Worm (Caenorhabditis elegans) whole organism, L3 larva: ENCODE measurements around the gene inx-7.

Experiments used
- R02D3.7 ChIP-seq: fragments of 150-350 bp; optimal IDR thresholded peaks from 2 replicates; lab custom pipeline; 2014; ENCODE audit warnings: missing biosample characterization, missing genetic modification characterization
- ZK546.5 ChIP-seq: sonication (generic microtip); optimal IDR thresholded peaks from 2 replicates; lab custom pipeline; 2017; ENCODE audit warnings: missing biosample characterization, missing genetic modification characterization
- aly-2 ChIP-seq: fragments of 150-350 bp; optimal IDR thresholded peaks from 2 replicates; lab custom pipeline; 2014; ENCODE audit warnings: missing biosample characterization, missing genetic modification characterization
- ama-1 ChIP-seq: fragments of 150-350 bp; optimal IDR thresholded peaks from 2 replicates; lab custom pipeline; 2018
- ceh-28 ChIP-seq: fragments of 150-350 bp; optimal IDR thresholded peaks from 2 replicates; lab custom pipeline; 2014; ENCODE audit warnings: missing biosample characterization, missing genetic modification reagents, missing genetic modification characterization
- ceh-82 ChIP-seq: fragments of 150-350 bp; optimal IDR thresholded peaks from 2 replicates; lab custom pipeline; 2014; ENCODE audit warnings: missing biosample characterization, missing genetic modification characterization
- ceh-9 ChIP-seq: sonication (generic microtip); optimal IDR thresholded peaks from 2 replicates; lab custom pipeline; 2018; ENCODE audit warnings: missing biosample characterization, missing genetic modification characterization
- daf-12 ChIP-seq: fragments of 150-350 bp; optimal IDR thresholded peaks from 2 replicates; lab custom pipeline; 2014; ENCODE audit warnings: missing biosample characterization, missing genetic modification reagents, missing genetic modification characterization
- egl-27 ChIP-seq: sonication (generic microtip); optimal IDR thresholded peaks from 4 replicates; lab custom pipeline; 2017; ENCODE audit warnings: missing biosample characterization, missing genetic modification reagents, missing genetic modification characterization
- egl-5 ChIP-seq: fragments of 150-350 bp; optimal IDR thresholded peaks from 2 replicates; lab custom pipeline; 2017; ENCODE audit warnings: missing biosample characterization, missing genetic modification reagents, missing genetic modification characterization, inconsistent platforms
- elt-1 ChIP-seq: fragments of 150-350 bp; optimal IDR thresholded peaks from 2 replicates; lab custom pipeline; 2014; ENCODE audit warnings: missing biosample characterization, missing genetic modification characterization
- elt-2 ChIP-seq: sonication (generic microtip); optimal IDR thresholded peaks from 2 replicates; lab custom pipeline; 2016; ENCODE audit warnings: missing genetic modification reagents, mild to moderate bottlenecking, missing genetic modification characterization, missing compliant biosample characterization
- elt-3 ChIP-seq, 3 experiments: fragments of 150-350 bp in 1 of 3; sonication (generic microtip) in 2 of 3; optimal IDR thresholded peaks; 2 replicates in 2 of 3; 4 replicates in 1 of 3; lab custom pipeline; 2014 to 2017; ENCODE audit warnings: missing biosample characterization in 3 of 3, missing genetic modification characterization in 3 of 3
- eor-1 ChIP-seq, 2 experiments: fragments of 150-350 bp; optimal IDR thresholded peaks; 2 replicates each; lab custom pipeline; 2014 to 2018; ENCODE audit warnings: missing biosample characterization in 2 of 2, missing genetic modification characterization in 2 of 2
- fkh-10 ChIP-seq: sonication (generic microtip); optimal IDR thresholded peaks from 2 replicates; lab custom pipeline; 2017; ENCODE audit warnings: missing biosample characterization, missing genetic modification reagents, missing genetic modification characterization
- fkh-2 ChIP-seq: fragments of 150-350 bp; optimal IDR thresholded peaks from 2 replicates; lab custom pipeline; 2014; ENCODE audit warnings: missing biosample characterization, missing genetic modification reagents, missing genetic modification characterization
- fos-1 ChIP-seq: fragments of 150-350 bp; optimal IDR thresholded peaks from 2 replicates; lab custom pipeline; 2014; ENCODE audit warnings: missing biosample characterization, missing genetic modification characterization
- hmg-11 ChIP-seq: sonication (generic microtip); optimal IDR thresholded peaks from 2 replicates; lab custom pipeline; 2016; ENCODE audit warnings: missing genetic modification characterization, missing compliant biosample characterization
- jun-1 ChIP-seq: fragments of 150-350 bp; optimal IDR thresholded peaks from 2 replicates; lab custom pipeline; 2014; ENCODE audit warnings: missing biosample characterization, missing genetic modification reagents, missing genetic modification characterization
- lin-39 ChIP-seq: fragments of 150-350 bp; optimal IDR thresholded peaks from 2 replicates; lab custom pipeline; 2018; ENCODE audit warnings: missing biosample characterization, missing genetic modification reagents, missing genetic modification characterization
- lsy-12 ChIP-seq: sonication (generic microtip); optimal IDR thresholded peaks from 2 replicates; lab custom pipeline; 2016; ENCODE audit warnings: mild to moderate bottlenecking, missing genetic modification characterization, missing compliant biosample characterization
- mdl-1 ChIP-seq: fragments of 150-350 bp; optimal IDR thresholded peaks from 2 replicates; lab custom pipeline; 2014; ENCODE audit warnings: missing biosample characterization, missing genetic modification characterization
- mml-1 ChIP-seq: fragments of 150-350 bp; sonication (generic microtip); optimal IDR thresholded peaks from 3 replicates; lab custom pipeline; 2014; ENCODE audit warnings: missing biosample characterization, missing genetic modification characterization
- nfya-1 ChIP-seq: sonication (generic microtip); optimal IDR thresholded peaks from 2 replicates; lab custom pipeline; 2017; ENCODE audit warnings: missing genetic modification characterization, mild to moderate bottlenecking, missing compliant biosample characterization, antibody characterized with exemption, moderate library complexity; ENCODE audit not compliant: insufficient read depth
- nhr-11 ChIP-seq: fragments of 150-350 bp; optimal IDR thresholded peaks from 2 replicates; lab custom pipeline; 2014; ENCODE audit warnings: missing biosample characterization, missing genetic modification characterization
- nhr-12 ChIP-seq: fragments of 150-350 bp; optimal IDR thresholded peaks from 2 replicates; lab custom pipeline; 2014; ENCODE audit warnings: missing biosample characterization, missing genetic modification characterization
- nhr-237 ChIP-seq: fragments of 150-350 bp; optimal IDR thresholded peaks from 2 replicates; lab custom pipeline; 2014; ENCODE audit warnings: missing biosample characterization, missing genetic modification characterization
- nhr-28 ChIP-seq: fragments of 150-350 bp; optimal IDR thresholded peaks from 2 replicates; lab custom pipeline; 2014; ENCODE audit warnings: missing biosample characterization, missing genetic modification characterization
- nhr-43 ChIP-seq: sonication (generic microtip); optimal IDR thresholded peaks from 2 replicates; lab custom pipeline; 2016; ENCODE audit warnings: mild to moderate bottlenecking, missing genetic modification characterization, missing compliant biosample characterization; ENCODE audit not compliant: poor library complexity, severe bottlenecking
- nhr-76 ChIP-seq: fragments of 150-350 bp; sonication (generic microtip); optimal IDR thresholded peaks from 5 replicates; lab custom pipeline; 2014; ENCODE audit warnings: missing biosample characterization, missing genetic modification characterization
- pha-4 ChIP-seq: fragments of 150-350 bp; optimal IDR thresholded peaks from 2 replicates; lab custom pipeline; 2014; ENCODE audit warnings: missing biosample characterization, missing genetic modification reagents, missing genetic modification characterization
- sea-2 ChIP-seq: fragments of 150-350 bp; sonication (generic microtip); optimal IDR thresholded peaks from 4 replicates; lab custom pipeline; 2014; ENCODE audit warnings: missing biosample characterization, missing genetic modification reagents, missing genetic modification characterization
- skn-1 ChIP-seq: fragments of 150-350 bp; optimal IDR thresholded peaks from 2 replicates; lab custom pipeline; 2014; ENCODE audit warnings: missing biosample characterization, missing genetic modification characterization
- snpc-4 ChIP-seq: fragments of 150-350 bp; optimal IDR thresholded peaks from 2 replicates; lab custom pipeline; 2014; ENCODE audit warnings: missing biosample characterization, missing genetic modification characterization
- tbx-2 ChIP-seq: sonication (generic microtip); optimal IDR thresholded peaks from 2 replicates; lab custom pipeline; 2016; ENCODE audit warnings: mild to moderate bottlenecking, missing genetic modification characterization, missing compliant biosample characterization
- unc-39 ChIP-seq: sonication (generic microtip); optimal IDR thresholded peaks from 4 replicates; lab custom pipeline; 2017; ENCODE audit warnings: missing biosample characterization, missing genetic modification characterization
- unc-62 ChIP-seq: fragments of 150-350 bp; sonication (generic microtip); optimal IDR thresholded peaks from 4 replicates; lab custom pipeline; 2014; ENCODE audit warnings: missing biosample characterization, missing genetic modification reagents, missing genetic modification characterization
- zag-1 ChIP-seq: fragments of 150-350 bp; optimal IDR thresholded peaks from 2 replicates; lab custom pipeline; 2014; ENCODE audit warnings: missing biosample characterization, missing genetic modification characterization
- ztf-4 ChIP-seq: fragments of 150-350 bp; optimal IDR thresholded peaks from 2 replicates; lab custom pipeline; 2014; ENCODE audit warnings: missing biosample characterization, missing genetic modification characterization

The inx-7 gene

ce11 chrIV:5985823-5986222, 39.4 kb upstream of the inx-7 start:
- TF ChIP-seq eor-1 (tag; optimal IDR thresholded peaks at IDR 0.05; lab: Kevin White, UChicago): no peak
- no peak for TF ChIP-seq jun-1 (tag; lab: Kevin White, UChicago)
- peak; percentile 39 for TF ChIP-seq ama-1 (lab: Kevin White, UChicago)
- TF ChIP-seq sea-2 (GFP tag; lab: Kevin White, UChicago): no peak
- TF ChIP-seq aly-2 (tag; lab: Kevin White, UChicago): peak; percentile 1

- TF ChIP-seq fkh-10 (no peak), ceh-28 (no peak), snpc-4 (tag; lab: Kevin White, UChicago) (no peak), lin-39 (tag; lab: Kevin White, UChicago) (peak; percentile 8), unc-39 (tag; lab: Kevin White, UChicago) (no peak), ZK546.5 (tag; lab: Kevin White, UChicago) (no peak), R02D3.7 (tag; lab: Kevin White, UChicago) (no peak)
Measured at ce11 chrIV:5985422-5985821, 39.0 kb upstream of the inx-7 start.

- TF ChIP-seq hmg-11 (tag; lab: Kevin White, UChicago): no peak
- TF ChIP-seq nhr-76 (tag; lab: Kevin White, UChicago): no peak
- TF ChIP-seq lin-39 (tag; lab: Kevin White, UChicago): no peak
- TF ChIP-seq fos-1 (tag; lab: Kevin White, UChicago): no peak
- no peak for TF ChIP-seq unc-62 (GFP tag; lab: Kevin White, UChicago)
- TF ChIP-seq skn-1 (tag; lab: Kevin White, UChicago): no peak
- TF ChIP-seq nhr-11: no peak
- TF ChIP-seq ztf-4 (tag; lab: Kevin White, UChicago): no peak
- no peak for TF ChIP-seq fkh-2 (tag; lab: Kevin White, UChicago)
- TF ChIP-seq ceh-82: no peak
- TF ChIP-seq jun-1 (tag; lab: Kevin White, UChicago): no peak
- no peak for TF ChIP-seq nhr-12 (tag; lab: Kevin White, UChicago)
- TF ChIP-seq pha-4 (tag; lab: Kevin White, UChicago): no peak
- no peak for TF ChIP-seq tbx-2 (tag; lab: Kevin White, UChicago)
- TF ChIP-seq ama-1 (lab: Kevin White, UChicago): no peak
- no peak for TF ChIP-seq nhr-43
Measured at ce11 chrIV:5983191-5983590, 36.8 kb upstream of the inx-7 start.

- TF ChIP-seq ceh-28 (no peak), pha-4 (tag; lab: Kevin White, UChicago) (no peak), nhr-76 (tag; lab: Kevin White, UChicago) (no peak), egl-5 (tag; lab: Kevin White, UChicago) (no peak), ceh-9 (tag; lab: Kevin White, UChicago) (no peak), nhr-11 (no peak), elt-3 (tag; optimal IDR thresholded peaks at IDR 0.05; lab: Kevin White, UChicago) (no peak), mdl-1 (tag; lab: Kevin White, UChicago) (no peak), nhr-28 (tag; lab: Kevin White, UChicago) (no peak), mml-1 (tag; lab: Kevin White, UChicago) (no peak), zag-1 (no peak), elt-1 (tag; lab: Kevin White, UChicago) (no peak), lsy-12 (no peak), daf-12 (tag; lab: Kevin White, UChicago) (no peak), jun-1 (tag; lab: Kevin White, UChicago) (no peak), elt-2 (no peak), egl-27 (no peak)
Measured at ce11 chrIV:5979818-5980217, 33.4 kb upstream of the inx-7 start.

- TF ChIP-seq nfya-1 (tag; lab: Kevin White, UChicago) (peak; percentile 19), lin-39 (tag; lab: Kevin White, UChicago) (peak; percentile 55), nhr-237 (tag; lab: Kevin White, UChicago) (no peak), ceh-82 (no peak), R02D3.7 (tag; lab: Kevin White, UChicago) (no peak), fkh-10 (no peak), ZK546.5 (tag; lab: Kevin White, UChicago) (no peak)
- TF ChIP-seq, all 47 proteins: peak for 2
Measured at ce11 chrIV:5977276-5977675, 30.8 kb upstream of the inx-7 start.
